Fruit fly (Drosophila melanogaster) whole organism, adult: ENCODE results near the gene CG42588.

ENCODE experiments used
- CG11617 ChIP-seq: fragments of 200-800 bp; sonication (Bioruptor generic); optimal IDR thresholded peaks from 2 replicates; lab custom pipeline; 2017; ENCODE audit warnings: mild to moderate bottlenecking, missing biosample characterization, missing genetic modification reagents, missing genetic modification characterization
- CG12768 ChIP-seq: fragments of 200-800 bp; sonication (Bioruptor generic); optimal IDR thresholded peaks from 2 replicates; lab custom pipeline; 2017; ENCODE audit warnings: missing biosample characterization, missing genetic modification characterization, mild to moderate bottlenecking, moderate library complexity, missing genetic modification reagents
- CG14711 ChIP-seq: fragments of 200-800 bp; sonication (Bioruptor generic); optimal IDR thresholded peaks from 2 replicates; lab custom pipeline; 2018; ENCODE audit warnings: missing biosample characterization, mild to moderate bottlenecking, missing genetic modification characterization, moderate library complexity
- CG1620 ChIP-seq: fragments of 200-800 bp; sonication (Bioruptor generic); optimal IDR thresholded peaks from 2 replicates; lab custom pipeline; 2016; ENCODE audit warnings: missing biosample characterization, missing genetic modification characterization
- CG33017 ChIP-seq: fragments of 200-800 bp; sonication (Bioruptor generic); optimal IDR thresholded peaks from 2 replicates; lab custom pipeline; 2018; ENCODE audit warnings: missing biosample characterization, mild to moderate bottlenecking, missing genetic modification characterization, moderate library complexity
- CG5204 ChIP-seq: fragments of 200-800 bp; sonication (Bioruptor generic); optimal IDR thresholded peaks from 2 replicates; lab custom pipeline; 2016; ENCODE audit warnings: missing biosample characterization, missing genetic modification characterization
- CG7045 ChIP-seq: fragments of 200-800 bp; sonication (Bioruptor generic); optimal IDR thresholded peaks from 2 replicates; lab custom pipeline; 2017; ENCODE audit warnings: missing biosample characterization, mild to moderate bottlenecking, missing genetic modification characterization
- CG7101 ChIP-seq: fragments of 200-800 bp; sonication (Bioruptor generic); optimal IDR thresholded peaks from 2 replicates; lab custom pipeline; 2018; ENCODE audit warnings: missing biosample characterization, mild to moderate bottlenecking, missing genetic modification characterization, moderate library complexity
- Clk ChIP-seq: fragments of 200-800 bp; sonication (Bioruptor generic); optimal IDR thresholded peaks from 2 replicates; lab custom pipeline; 2017; ENCODE audit warnings: missing biosample characterization, missing genetic modification characterization
- Crg-1 ChIP-seq: fragments of 200-800 bp; sonication (Bioruptor generic); optimal IDR thresholded peaks from 2 replicates; lab custom pipeline; 2016; ENCODE audit warnings: missing biosample characterization, missing genetic modification characterization
- Hr96 ChIP-seq: fragments of 200-800 bp; sonication (Bioruptor generic); optimal IDR thresholded peaks from 2 replicates; lab custom pipeline; 2016; ENCODE audit warnings: missing biosample characterization, missing genetic modification characterization
- Mnt ChIP-seq: fragments of 200-800 bp; sonication (Bioruptor generic); optimal IDR thresholded peaks from 2 replicates; lab custom pipeline; 2016; ENCODE audit warnings: missing biosample characterization, mild to moderate bottlenecking, missing genetic modification characterization
- bab1 ChIP-seq: fragments of 200-800 bp; sonication (Bioruptor generic); optimal IDR thresholded peaks from 3 replicates; lab custom pipeline; 2019; ENCODE audit warnings: missing biosample characterization, mild to moderate bottlenecking, missing genetic modification characterization, moderate library complexity
- cic ChIP-seq: fragments of 200-800 bp; sonication (Bioruptor generic); optimal IDR thresholded peaks from 2 replicates; lab custom pipeline; 2017; ENCODE audit warnings: missing biosample characterization, mild to moderate bottlenecking, missing genetic modification characterization, moderate library complexity
- cnc ChIP-seq, 2 experiments: fragments of >200 bp; optimal IDR thresholded peaks; 2 replicates each; lab custom pipeline; 2017
- kay ChIP-seq: fragments of 200-800 bp; sonication (Bioruptor generic); peaks from one replicate; lab custom pipeline; 2016; ENCODE audit warnings: missing biosample characterization, missing genetic modification characterization, borderline replicate concordance
- ovo ChIP-seq: fragments of 200-800 bp; sonication (Bioruptor generic); optimal IDR thresholded peaks from 2 replicates; lab custom pipeline; 2016; ENCODE audit warnings: missing biosample characterization, missing genetic modification characterization
- pad ChIP-seq: fragments of 200-800 bp; sonication (Bioruptor generic); optimal IDR thresholded peaks from 3 replicates; lab custom pipeline; 2017; ENCODE audit warnings: missing biosample characterization, missing genetic modification characterization, mild to moderate bottlenecking, moderate library complexity, missing genetic modification reagents
- tj ChIP-seq: fragments of 200-800 bp; sonication (Bioruptor generic); optimal IDR thresholded peaks from 3 replicates; lab custom pipeline; 2017; ENCODE audit warnings: missing biosample characterization, mild to moderate bottlenecking, missing genetic modification characterization, moderate library complexity
- toe ChIP-seq: fragments of 200-800 bp; sonication (Bioruptor generic); optimal IDR thresholded peaks from 2 replicates; lab custom pipeline; 2016; ENCODE audit warnings: missing biosample characterization, missing genetic modification characterization

The CG42588 gene

dm6 chr3L:12835511-12836479 is 21.7 kb downstream of the CG42588 start:
- no peak for TF ChIP-seq Clk
- no peak for TF ChIP-seq CG7045 (GFP tag; lab: Kevin White, UChicago)
- no peak for TF ChIP-seq CG14711 (tag; lab: Kevin White, UChicago)
- no peak for TF ChIP-seq cic
- no peak for TF ChIP-seq Hr96
- TF ChIP-seq kay: peak; percentile 67
- no peak for TF ChIP-seq Crg-1 (GFP tag; lab: Kevin White, UChicago)

dm6 chr3L:12837196-12837720 is 23.2 kb downstream of the CG42588 start:
- TF ChIP-seq CG14711 (tag; lab: Kevin White, UChicago) (no peak), CG5204 (no peak), Clk (no peak), bab1 (GFP tag; lab: Kevin White, UChicago) (no peak), Crg-1 (GFP tag; lab: Kevin White, UChicago) (no peak)

- TF ChIP-seq CG5204 (no peak), kay (peak; percentile 43), Crg-1 (GFP tag; lab: Kevin White, UChicago) (no peak), Clk (no peak)
Measured at dm6 chr3L:12839882-12840281, 25.8 kb downstream of the CG42588 start.

DNA sequence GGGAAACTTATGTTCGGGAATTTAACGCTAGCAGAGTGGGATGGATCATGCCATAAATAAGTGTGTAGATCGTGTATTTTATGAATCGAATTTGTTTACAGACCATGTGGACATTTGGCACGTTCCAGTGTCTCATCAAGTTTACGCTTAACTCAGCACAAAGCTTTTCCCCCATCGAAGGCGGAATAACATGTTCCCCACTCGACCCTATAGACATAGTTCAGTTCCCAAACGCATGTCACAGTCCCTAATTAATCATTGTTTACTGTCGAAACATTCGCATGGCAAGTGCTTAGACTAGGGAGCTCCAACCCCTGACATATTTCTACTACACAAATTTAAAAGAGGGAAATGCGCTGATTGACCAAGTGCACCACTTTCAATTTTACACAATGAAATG is 27.4 kb downstream of the CG42588 start:
- no peak for TF ChIP-seq CG11617 (GFP tag; lab: Kevin White, UChicago)
- TF ChIP-seq CG7101: no peak
- no peak for TF ChIP-seq CG5204
- no peak for TF ChIP-seq cnc (optimal IDR thresholded peaks at IDR 0.05; lab: Kevin White, UChicago)
- no peak for TF ChIP-seq CG1620
- no peak for TF ChIP-seq Hr96
- no peak for TF ChIP-seq bab1 (GFP tag; lab: Kevin White, UChicago)
- no peak for TF ChIP-seq Crg-1 (GFP tag; lab: Kevin White, UChicago)
- TF ChIP-seq tj: no peak
- no peak for TF ChIP-seq kay
- no peak for TF ChIP-seq Mnt
- TF ChIP-seq CG14711 (tag; lab: Kevin White, UChicago): no peak
- TF ChIP-seq CG33017 (tag; lab: Kevin White, UChicago): no peak
- TF ChIP-seq Clk: no peak
- TF ChIP-seq CG12768 (GFP tag; lab: Kevin White, UChicago): no peak
- no peak for TF ChIP-seq pad (GFP tag; lab: Kevin White, UChicago)
- TF ChIP-seq CG7045 (GFP tag; lab: Kevin White, UChicago): no peak
- no peak for TF ChIP-seq cic

DNA sequence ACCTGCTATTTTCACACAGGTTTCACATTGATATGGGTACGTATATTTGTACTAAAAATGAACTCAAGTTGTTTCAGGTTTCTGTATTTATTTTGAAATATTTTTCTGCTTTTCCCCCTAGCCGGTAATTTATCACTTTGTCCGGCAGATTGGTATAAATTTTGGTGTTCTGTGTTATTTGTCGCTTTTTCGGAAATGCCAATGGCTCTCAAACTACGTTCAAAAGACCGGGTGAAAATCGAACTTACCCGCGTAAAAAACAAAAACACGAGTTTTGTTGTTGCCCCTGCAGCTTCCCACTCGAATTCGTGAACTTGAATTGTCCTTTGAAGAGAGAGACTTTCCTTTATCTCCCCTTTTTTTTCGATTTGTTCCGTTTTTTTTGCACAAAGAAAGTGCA is 28.5 kb downstream of the CG42588 start:
- TF ChIP-seq Clk (no peak), CG1620 (no peak), Hr96 (no peak), Crg-1 (GFP tag; lab: Kevin White, UChicago) (no peak), CG7045 (GFP tag; lab: Kevin White, UChicago) (no peak), toe (GFP tag; lab: Kevin White, UChicago) (no peak), CG12768 (GFP tag; lab: Kevin White, UChicago) (no peak), CG5204 (no peak), CG7101 (no peak), cic (no peak), ovo (GFP tag; lab: Kevin White, UChicago) (no peak)

dm6 chr3L:12843056-12843799 is 29.2 kb downstream of the CG42588 start, which contains the start of gene nebu:
Gene nebu, minus strand, starts transcription at chr3L:12843106.
- TF ChIP-seq pad (GFP tag; lab: Kevin White, UChicago) (peak; percentile 87), kay (peak; percentile 93), CG33017 (tag; lab: Kevin White, UChicago) (peak; percentile 99), Mnt (peak; percentile 91), toe (GFP tag; lab: Kevin White, UChicago) (peak; percentile 97), Clk (peak; percentile 98), CG1620 (peak; percentile 97), cic (peak; percentile 94), Crg-1 (GFP tag; lab: Kevin White, UChicago) (peak; percentile 95), ovo (GFP tag; lab: Kevin White, UChicago) (peak; percentile 88), tj (peak; percentile 88), CG7045 (GFP tag; lab: Kevin White, UChicago) (peak; percentile 99), cnc (optimal IDR thresholded peaks at IDR 0.05; lab: Kevin White, UChicago) (no peak), CG14711 (tag; lab: Kevin White, UChicago) (peak; percentile 94), CG11617 (GFP tag; lab: Kevin White, UChicago) (peak; percentile 98), Hr96 (peak; percentile 98), bab1 (GFP tag; lab: Kevin White, UChicago) (peak; percentile 97), CG5204 (peak; percentile 98), CG7101 (peak; percentile 97), CG12768 (GFP tag; lab: Kevin White, UChicago) (peak; percentile 98)
